Worm (Caenorhabditis elegans) whole organism, L2 larva: ENCODE measurements around the gene mdt-26.
A peak's percentile ranks its signal among the peaks of the same experiment; 100 is the strongest.

ENCODE experiments used
- C34F6.9 ChIP-seq: fragments of 150-350 bp; optimal IDR thresholded peaks from 2 replicates; lab custom pipeline; 2014; ENCODE audit warnings: missing biosample characterization, missing genetic modification characterization
- F13H6.1 ChIP-seq: sonication (generic microtip); optimal IDR thresholded peaks from 2 replicates; lab custom pipeline; 2016; ENCODE audit warnings: missing genetic modification characterization, missing compliant biosample characterization
- R02D3.7 ChIP-seq: fragments of 150-350 bp; optimal IDR thresholded peaks from 2 replicates; lab custom pipeline; 2014; ENCODE audit warnings: missing biosample characterization, missing genetic modification characterization
- Y55F3AM.14 ChIP-seq: fragments of 200-800 bp; sonication (Bioruptor generic); optimal IDR thresholded peaks from 2 replicates; lab custom pipeline; 2018; ENCODE audit warnings: mild to moderate bottlenecking, missing genetic modification characterization, missing compliant biosample characterization
- ZK546.5 ChIP-seq: sonication (generic microtip); optimal IDR thresholded peaks from 2 replicates; lab custom pipeline; 2017; ENCODE audit warnings: missing biosample characterization, missing genetic modification characterization
- alr-1 ChIP-seq: fragments of 150-350 bp; optimal IDR thresholded peaks from 2 replicates; lab custom pipeline; 2014; ENCODE audit warnings: missing biosample characterization, missing genetic modification characterization
- aly-2 ChIP-seq: fragments of 150-350 bp; optimal IDR thresholded peaks from 2 replicates; lab custom pipeline; 2014; ENCODE audit warnings: missing biosample characterization, missing genetic modification characterization
- ama-1 ChIP-seq: fragments of 150-350 bp; optimal IDR thresholded peaks from 2 replicates; lab custom pipeline; 2018; ENCODE audit warnings: inconsistent platforms
- blmp-1 ChIP-seq: sonication (generic microtip); optimal IDR thresholded peaks from 2 replicates; lab custom pipeline; 2017; ENCODE audit warnings: missing genetic modification characterization, mild to moderate bottlenecking, missing compliant biosample characterization, antibody characterized with exemption, moderate library complexity; ENCODE audit not compliant: insufficient read depth
- ceh-16 ChIP-seq: fragments of 150-350 bp; optimal IDR thresholded peaks from 2 replicates; lab custom pipeline; 2014; ENCODE audit warnings: missing biosample characterization, missing genetic modification characterization
- ceh-82 ChIP-seq: fragments of 150-350 bp; optimal IDR thresholded peaks from 2 replicates; lab custom pipeline; 2014; ENCODE audit warnings: missing biosample characterization, missing genetic modification characterization
- crh-2 ChIP-seq: sonication (generic microtip); optimal IDR thresholded peaks from 2 replicates; lab custom pipeline; 2017; ENCODE audit warnings: missing biosample characterization, missing genetic modification characterization
- dmd-4 ChIP-seq: sonication (generic microtip); optimal IDR thresholded peaks from 2 replicates; lab custom pipeline; 2017; ENCODE audit warnings: missing biosample characterization, missing genetic modification characterization
- egl-27 ChIP-seq: sonication (generic microtip); optimal IDR thresholded peaks from 3 replicates; lab custom pipeline; 2017; ENCODE audit warnings: missing biosample characterization, missing genetic modification reagents, missing genetic modification characterization
- elt-1 ChIP-seq: fragments of 150-350 bp; optimal IDR thresholded peaks from 2 replicates; lab custom pipeline; 2014; ENCODE audit warnings: missing biosample characterization, missing genetic modification characterization
- elt-3 ChIP-seq: sonication (generic microtip); optimal IDR thresholded peaks from 2 replicates; lab custom pipeline; 2017; ENCODE audit warnings: missing biosample characterization, missing genetic modification characterization
- fos-1 ChIP-seq: fragments of 150-350 bp; optimal IDR thresholded peaks from 2 replicates; lab custom pipeline; 2014; ENCODE audit warnings: missing biosample characterization, missing genetic modification characterization
- gmeb-1 ChIP-seq: fragments of 150-350 bp; optimal IDR thresholded peaks from 2 replicates; lab custom pipeline; 2014; ENCODE audit warnings: missing biosample characterization, missing genetic modification characterization
- lin-11 ChIP-seq: fragments of 150-350 bp; sonication (generic microtip); optimal IDR thresholded peaks from 2 replicates; lab custom pipeline; 2014; ENCODE audit warnings: missing biosample characterization, missing genetic modification characterization, inconsistent platforms, mixed read lengths
- lin-13 ChIP-seq: fragments of 150-350 bp; optimal IDR thresholded peaks from 2 replicates; lab custom pipeline; 2014; ENCODE audit warnings: missing biosample characterization, missing genetic modification reagents, missing genetic modification characterization
- lin-39 ChIP-seq: fragments of 150-350 bp; optimal IDR thresholded peaks from 2 replicates; lab custom pipeline; 2014; ENCODE audit warnings: missing biosample characterization, missing genetic modification reagents, missing genetic modification characterization
- lsy-2 ChIP-seq, 2 experiments: fragments of 150-350 bp in 1 of 2; sonication (generic microtip) in 1 of 2; optimal IDR thresholded peaks; 2 replicates each; lab custom pipeline; 2014 to 2017; ENCODE audit warnings: missing biosample characterization in 2 of 2, missing genetic modification characterization in 2 of 2
- mab-5 ChIP-seq: fragments of 150-350 bp; optimal IDR thresholded peaks from 2 replicates; lab custom pipeline; 2014; ENCODE audit warnings: missing biosample characterization, missing genetic modification characterization
- mbf-1 ChIP-seq: sonication (generic microtip); optimal IDR thresholded peaks from 2 replicates; lab custom pipeline; 2017; ENCODE audit warnings: missing biosample characterization, missing genetic modification characterization
- mdl-1 ChIP-seq, 2 experiments: fragments of 150-350 bp in 1 of 2; sonication (generic microtip) in 1 of 2; optimal IDR thresholded peaks; 2 replicates each; lab custom pipeline; 2017; ENCODE audit warnings: missing biosample characterization in 2 of 2, missing genetic modification characterization in 2 of 2
- nhr-10 ChIP-seq: sonication (generic microtip); optimal IDR thresholded peaks from 2 replicates; lab custom pipeline; 2017; ENCODE audit warnings: missing biosample characterization, missing genetic modification characterization
- nhr-11 ChIP-seq: fragments of 150-350 bp; optimal IDR thresholded peaks from 2 replicates; lab custom pipeline; 2014; ENCODE audit warnings: missing biosample characterization, missing genetic modification characterization
- nhr-12 ChIP-seq: fragments of 150-350 bp; optimal IDR thresholded peaks from 2 replicates; lab custom pipeline; 2014; ENCODE audit warnings: missing biosample characterization, missing genetic modification characterization
- nhr-129 ChIP-seq: fragments of 150-350 bp; optimal IDR thresholded peaks from 2 replicates; lab custom pipeline; 2014; ENCODE audit warnings: missing biosample characterization, missing genetic modification characterization
- nhr-21 ChIP-seq: fragments of 150-350 bp; optimal IDR thresholded peaks from 2 replicates; lab custom pipeline; 2014; ENCODE audit warnings: missing biosample characterization, missing genetic modification characterization
- nhr-23 ChIP-seq: fragments of 150-350 bp; optimal IDR thresholded peaks from 2 replicates; lab custom pipeline; 2014; ENCODE audit warnings: missing biosample characterization, missing genetic modification reagents, missing genetic modification characterization
- nhr-237 ChIP-seq: fragments of 150-350 bp; optimal IDR thresholded peaks from 2 replicates; lab custom pipeline; 2014; ENCODE audit warnings: missing biosample characterization, missing genetic modification characterization
- nhr-25 ChIP-seq: fragments of 150-350 bp; sonication (generic microtip); optimal IDR thresholded peaks from 3 replicates; lab custom pipeline; 2014; ENCODE audit warnings: missing biosample characterization, missing genetic modification characterization
- nhr-77 ChIP-seq: fragments of 150-350 bp; optimal IDR thresholded peaks from 2 replicates; lab custom pipeline; 2014; ENCODE audit warnings: missing biosample characterization, missing genetic modification characterization
- peb-1 ChIP-seq: fragments of 150-350 bp; optimal IDR thresholded peaks from 2 replicates; lab custom pipeline; 2014; ENCODE audit warnings: missing biosample characterization, missing genetic modification characterization
- sem-4 ChIP-seq: fragments of 150-350 bp; optimal IDR thresholded peaks from 2 replicates; lab custom pipeline; 2014; ENCODE audit warnings: missing biosample characterization, missing genetic modification reagents, missing genetic modification characterization
- skn-1 ChIP-seq: sonication (generic microtip); optimal IDR thresholded peaks from 2 replicates; lab custom pipeline; 2017; ENCODE audit warnings: missing biosample characterization, missing genetic modification characterization
- sma-3 ChIP-seq: sonication (generic microtip); optimal IDR thresholded peaks from 2 replicates; lab custom pipeline; 2016; ENCODE audit warnings: missing genetic modification reagents, missing genetic modification characterization, missing compliant biosample characterization
- sma-9 ChIP-seq, 2 experiments: fragments of 150-350 bp in 1 of 2; sonication (generic microtip) in 1 of 2; optimal IDR thresholded peaks; 2 replicates each; lab custom pipeline; 2014 to 2016; ENCODE audit warnings: missing genetic modification characterization in 2 of 2, mild to moderate bottlenecking in 1 of 2, missing biosample characterization in 1 of 2, missing compliant biosample characterization in 1 of 2, missing genetic modification reagents in 1 of 2, moderate library complexity in 1 of 2
- snpc-4 ChIP-seq: fragments of 150-350 bp; optimal IDR thresholded peaks from 2 replicates; lab custom pipeline; 2014; ENCODE audit warnings: missing biosample characterization, missing genetic modification characterization
- unc-39 ChIP-seq: fragments of 150-350 bp; optimal IDR thresholded peaks from 2 replicates; lab custom pipeline; 2014; ENCODE audit warnings: missing biosample characterization, missing genetic modification characterization
- unc-55 ChIP-seq: fragments of 150-350 bp; sonication (generic microtip); optimal IDR thresholded peaks from 3 replicates; lab custom pipeline; 2014; ENCODE audit warnings: missing biosample characterization, missing genetic modification reagents, missing genetic modification characterization
- unc-62 ChIP-seq: fragments of 150-350 bp; optimal IDR thresholded peaks from 2 replicates; lab custom pipeline; 2014; ENCODE audit warnings: missing biosample characterization, missing genetic modification reagents, missing genetic modification characterization
- zag-1 ChIP-seq: fragments of 150-350 bp; optimal IDR thresholded peaks from 2 replicates; lab custom pipeline; 2014; ENCODE audit warnings: missing biosample characterization, missing genetic modification characterization
- ztf-1 ChIP-seq: fragments of 200-800 bp; sonication (Bioruptor generic); conservative IDR thresholded peaks from 2 replicates; pipeline ENCODE4 v1.3.6; 2022; ENCODE audit warnings: missing genetic modification characterization, missing compliant biosample characterization
- ztf-11 ChIP-seq: sonication (generic microtip); optimal IDR thresholded peaks from 2 replicates; lab custom pipeline; 2017; ENCODE audit warnings: missing biosample characterization, missing genetic modification characterization
- ztf-4 ChIP-seq: fragments of 150-350 bp; optimal IDR thresholded peaks from 2 replicates; lab custom pipeline; 2014; ENCODE audit warnings: missing biosample characterization, missing genetic modification characterization

Gene mdt-26

ce11 chrII:5697338-5697737 lies 36.4 kb downstream of the mdt-26 start:
- TF ChIP-seq aly-2 (tag; lab: Kevin White, UChicago) (no peak), C34F6.9 (tag; lab: Kevin White, UChicago) (no peak), unc-62 (GFP tag; lab: Kevin White, UChicago) (no peak), nhr-25 (tag; lab: Kevin White, UChicago) (no peak), zag-1 (tag; lab: Kevin White, UChicago) (no peak), ztf-4 (no peak), ZK546.5 (tag; lab: Kevin White, UChicago) (no peak), sem-4 (tag; lab: Kevin White, UChicago) (no peak), lin-39 (tag; lab: Kevin White, UChicago) (no peak), dmd-4 (tag; lab: Kevin White, UChicago) (no peak), ama-1 (no peak), ztf-1 (no peak), mdl-1 (tag; optimal IDR thresholded peaks at IDR 0.05; lab: Kevin White, UChicago) (no peak), alr-1 (tag; lab: Kevin White, UChicago) (no peak), gmeb-1 (tag; lab: Kevin White, UChicago) (no peak), snpc-4 (no peak), nhr-12 (no peak), mab-5 (tag; lab: Kevin White, UChicago) (no peak), nhr-77 (tag; lab: Kevin White, UChicago) (no peak), unc-55 (GFP tag; lab: Kevin White, UChicago) (no peak)

DNA sequence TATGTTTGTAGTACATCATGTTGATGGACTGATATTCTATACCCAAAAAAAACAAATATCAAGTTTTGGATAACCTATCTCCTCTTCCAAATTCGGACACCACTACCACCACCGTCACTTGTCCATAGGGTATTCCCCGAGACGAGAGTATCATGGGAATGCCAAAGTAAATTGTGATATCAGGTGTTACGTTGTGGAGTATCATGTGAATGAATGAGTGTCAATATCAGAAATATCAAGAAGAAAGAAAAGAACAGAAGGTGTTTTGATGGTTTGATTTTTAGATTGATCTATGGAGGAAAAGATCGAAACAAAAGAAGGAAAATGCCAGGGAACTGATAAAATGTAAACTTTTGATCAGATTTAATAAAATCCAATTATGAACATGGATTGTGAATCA lies 37.3 kb downstream of the mdt-26 start:
- TF ChIP-seq crh-2 (tag; lab: Kevin White, UChicago) (peak; percentile 49), egl-27 (no peak), nhr-10 (tag; lab: Kevin White, UChicago) (no peak), peb-1 (tag; lab: Kevin White, UChicago) (no peak), nhr-23 (tag; lab: Kevin White, UChicago) (no peak), dmd-4 (tag; lab: Kevin White, UChicago) (no peak), fos-1 (tag; lab: Kevin White, UChicago) (peak; percentile 32), ZK546.5 (tag; lab: Kevin White, UChicago) (no peak), nhr-11 (tag; lab: Kevin White, UChicago) (no peak), lin-39 (tag; lab: Kevin White, UChicago) (no peak), lin-11 (tag; lab: Kevin White, UChicago) (no peak), sma-9 (GFP tag; optimal IDR thresholded peaks at IDR 0.05; lab: Kevin White, UChicago) (peak; percentile 80), sma-9 (tag; optimal IDR thresholded peaks at IDR 0.05; lab: Kevin White, UChicago) (no peak), elt-1 (tag; lab: Kevin White, UChicago) (no peak), nhr-129 (tag; lab: Kevin White, UChicago) (peak; percentile 86), elt-3 (tag; lab: Kevin White, UChicago) (no peak), sem-4 (tag; lab: Kevin White, UChicago) (no peak), C34F6.9 (tag; lab: Kevin White, UChicago) (peak; percentile 43), sma-3 (GFP tag; lab: Kevin White, UChicago) (peak; percentile 27), nhr-237 (tag; lab: Kevin White, UChicago) (no peak), nhr-12 (no peak), lsy-2 (tag; optimal IDR thresholded peaks at IDR 0.05; lab: Kevin White, UChicago) (peak in 1 of 2 experiments; percentile 44), snpc-4 (peak; percentile 59), aly-2 (tag; lab: Kevin White, UChicago) (no peak), lin-13 (no peak), R02D3.7 (tag; lab: Kevin White, UChicago) (no peak), ceh-82 (tag; lab: Kevin White, UChicago) (no peak), nhr-21 (peak; percentile 35), ztf-4 (peak; percentile 34), blmp-1 (tag; lab: Kevin White, UChicago) (no peak), gmeb-1 (tag; lab: Kevin White, UChicago) (peak; percentile 60), nhr-25 (tag; lab: Kevin White, UChicago) (no peak), skn-1 (no peak), Y55F3AM.14 (GFP tag; lab: Kevin White, UChicago) (no peak), zag-1 (tag; lab: Kevin White, UChicago) (no peak), mab-5 (tag; lab: Kevin White, UChicago) (no peak), F13H6.1 (tag; lab: Kevin White, UChicago) (peak; percentile 10), alr-1 (tag; lab: Kevin White, UChicago) (no peak), mbf-1 (tag; lab: Kevin White, UChicago) (no peak), ztf-1 (no peak), unc-39 (tag; lab: Kevin White, UChicago) (no peak), ztf-11 (tag; lab: Kevin White, UChicago) (no peak), ceh-16 (no peak), ama-1 (no peak)
